Fruit fly (Drosophila melanogaster): ENCODE results near the gene Sr-CIV.

Sr-CIV gene

dm6 chr2L:3534227-3534842 lies 10.5 kb upstream of the Sr-CIV start (continued):
- no peak for TF ChIP-seq Tbp (GFP tag; optimal IDR thresholded peaks at IDR 0.05)
- no peak for TF ChIP-seq CG10543 (GFP tag; optimal IDR thresholded peaks at IDR 0.05)
- no peak for TF ChIP-seq CG34376 (GFP tag; optimal IDR thresholded peaks at IDR 0.05)
- TF ChIP-seq CG12391 (tag; optimal IDR thresholded peaks at IDR 0.05), result peak; percentile 48
- TF ChIP-seq Hr51 (GFP tag; optimal IDR thresholded peaks at IDR 0.05), result peak in 1 of 2 experiments; percentile 61
- no peak for TF ChIP-seq fd102C (GFP tag; optimal IDR thresholded peaks at IDR 0.05)
- no peak for TF ChIP-seq maf-S (GFP tag; optimal IDR thresholded peaks at IDR 0.05)
- TF ChIP-seq ems (GFP tag; optimal IDR thresholded peaks at IDR 0.05), result peak; percentile 19
- TF ChIP-seq CG2712 (tag; optimal IDR thresholded peaks at IDR 0.05), result peak; percentile 72
- peak; percentile 9 for TF ChIP-seq nau (GFP tag; optimal IDR thresholded peaks at IDR 0.05)
- TF ChIP-seq CG12219 (GFP tag; optimal IDR thresholded peaks at IDR 0.05), result peak; percentile 36
- peak; percentile 36 for TF ChIP-seq tio (GFP tag; optimal IDR thresholded peaks at IDR 0.05)
- no peak for TF ChIP-seq CG12071 (GFP tag; optimal IDR thresholded peaks at IDR 0.05)
- TF ChIP-seq CG4707 (GFP tag; optimal IDR thresholded peaks at IDR 0.05), result peak; percentile 14
- no peak for TF ChIP-seq CG11560 (tag; IDR thresholded peaks at IDR 0.05)
- no peak for TF ChIP-seq CTCF (GFP tag; optimal IDR thresholded peaks at IDR 0.05)
- TF ChIP-seq hkb (optimal IDR thresholded peaks at IDR 0.05), result no peak
- peak; percentile 47 for TF ChIP-seq hkb (GFP tag; IDR thresholded peaks at IDR 0.05)
- TF ChIP-seq nmo (GFP tag; optimal IDR thresholded peaks at IDR 0.05), result peak; percentile 64
- TF ChIP-seq Lim3 (GFP tag; IDR thresholded peaks at IDR 0.05), result no peak
- TF ChIP-seq BtbVII (GFP tag; optimal IDR thresholded peaks at IDR 0.05), result no peak
- 0 out of 3 replicates have a peak, but pooled peaks have one; percentile 16 for TF ChIP-seq sr (GFP tag; IDR thresholded peaks at IDR 0.05)
- no peak for TF ChIP-seq Sry-β (GFP tag; optimal IDR thresholded peaks at IDR 0.05)
- TF ChIP-seq inv (GFP tag; IDR thresholded peaks at IDR 0.05; ENCODE audit: partially characterized antibody), result no peak
- peak; percentile 58; the same call in 1 of the 2 replicates for TF ChIP-seq H2.0 (GFP tag; IDR thresholded peaks at IDR 0.05)
- no peak for TF ChIP-seq CkIIα-i1 (GFP tag; IDR thresholded peaks at IDR 0.05)
- TF ChIP-seq da (GFP tag; optimal IDR thresholded peaks at IDR 0.05), result no peak
- no peak for TF ChIP-seq CG4854 (GFP tag; optimal IDR thresholded peaks at IDR 0.05)
- TF ChIP-seq Awh (GFP tag; IDR thresholded peaks at IDR 0.05), result peak; percentile 59; the same call in 1 of the 2 replicates
- peak; percentile 50 for TF ChIP-seq CG12942 (GFP tag; optimal IDR thresholded peaks at IDR 0.05)
- no peak for TF ChIP-seq Kr (GFP tag; optimal IDR thresholded peaks at IDR 0.05)
- TF ChIP-seq mld (GFP tag; IDR thresholded peaks at IDR 0.05; ENCODE audit: partially characterized antibody), result no peak
- no peak for TF ChIP-seq dm (GFP tag; optimal IDR thresholded peaks at IDR 0.05)
- peak; percentile 59 for TF ChIP-seq CG7357 (GFP tag; IDR thresholded peaks at IDR 0.05)
- no peak for TF ChIP-seq hth (optimal IDR thresholded peaks at IDR 0.05)
- no peak for TF ChIP-seq Dad (GFP tag; optimal IDR thresholded peaks at IDR 0.05)
- TF ChIP-seq CG10321 (GFP tag; IDR thresholded peaks at IDR 0.05), result no peak
- TF ChIP-seq CG6813 (GFP tag; optimal IDR thresholded peaks at IDR 0.05), result peak; percentile 27
- peak; percentile 13 for TF ChIP-seq CG12104 (GFP tag; optimal IDR thresholded peaks at IDR 0.05)
- no peak for TF ChIP-seq dan (GFP tag; IDR thresholded peaks at IDR 0.05)
- no peak for TF ChIP-seq CG12769 (tag; optimal IDR thresholded peaks at IDR 0.05)
- TF ChIP-seq CG33557 (GFP tag; optimal IDR thresholded peaks at IDR 0.05), result no peak
- peak; percentile 13 for TF ChIP-seq CG10209 (GFP tag; optimal IDR thresholded peaks at IDR 0.05)
- TF ChIP-seq btn (GFP tag; optimal IDR thresholded peaks at IDR 0.05), result no peak
- TF ChIP-seq Dref (GFP tag; IDR thresholded peaks at IDR 0.05), result no peak
- TF ChIP-seq br (optimal IDR thresholded peaks at IDR 0.05), result no peak
- peak; percentile 59 for TF ChIP-seq CG8388 (GFP tag; optimal IDR thresholded peaks at IDR 0.05)
- no peak for TF ChIP-seq ham (GFP tag; IDR thresholded peaks at IDR 0.05)
- TF ChIP-seq zfh1 (GFP tag; IDR thresholded peaks at IDR 0.05), result peak; percentile 74; the same call in 2 of the 3 replicates
- no peak; the same call in 2 of the 3 replicates for TF ChIP-seq so (GFP tag; IDR thresholded peaks at IDR 0.05)
- peak; percentile 56 for TF ChIP-seq tin (GFP tag; optimal IDR thresholded peaks at IDR 0.05)
- no peak for TF ChIP-seq CG3065 (GFP tag; optimal IDR thresholded peaks at IDR 0.05)

All from whole organism, embryonic.